Fruit fly (Drosophila melanogaster): ENCODE data around the gene t-cup.

t-cup gene

dm6 chr2L:12460767-12461739 is 36.1 kb downstream of the t-cup start (continued):
- TF ChIP-seq CG8359 (GFP tag; optimal IDR thresholded peaks at IDR 0.05; ENCODE audit: borderline replicate concordance) (peak; percentile 53), CG10979 (tag; optimal IDR thresholded peaks at IDR 0.05) (no peak), emc (GFP tag; optimal IDR thresholded peaks at IDR 0.05) (no peak), ase (GFP tag; IDR thresholded peaks at IDR 0.05) (no peak), CG6791 (GFP tag; IDR thresholded peaks at IDR 0.05; ENCODE audit: partially characterized antibody) (no peak), Opbp (GFP tag; IDR thresholded peaks at IDR 0.05; ENCODE audit: partially characterized antibody) (0 out of 3 replicates have a peak, but pooled peaks have one; percentile 22), peb (GFP tag; IDR thresholded peaks at IDR 0.05) (no peak), zen (tag; optimal IDR thresholded peaks at IDR 0.05) (peak; percentile 76), fd96Cb (tag; optimal IDR thresholded peaks at IDR 0.05) (no peak), CG1647 (GFP tag; optimal IDR thresholded peaks at IDR 0.05) (no peak), CG10565 (GFP tag; optimal IDR thresholded peaks at IDR 0.05) (no peak), CG4424 (GFP tag; optimal IDR thresholded peaks at IDR 0.05) (no peak), luna (GFP tag; optimal IDR thresholded peaks at IDR 0.05) (no peak), sug (tag; optimal IDR thresholded peaks at IDR 0.05) (peak; percentile 75), Rfx (GFP tag; IDR thresholded peaks at IDR 0.05) (peak; percentile 62; the same call in 1 of the 2 replicates), CG2889 (GFP tag; IDR thresholded peaks at IDR 0.05) (no peak), CG11093 (GFP tag; IDR thresholded peaks at IDR 0.05) (no peak), fru (optimal IDR thresholded peaks at IDR 0.05) (no peak), CG10267 (tag; optimal IDR thresholded peaks at IDR 0.05) (no peak), twi (tag; optimal IDR thresholded peaks at IDR 0.05) (peak; percentile 72), CG3726 (GFP tag; IDR thresholded peaks at IDR 0.05) (no peak), oc (tag; optimal IDR thresholded peaks at IDR 0.05) (peak; percentile 39), CG5245 (GFP tag; optimal IDR thresholded peaks at IDR 0.05) (no peak), fu2 (GFP tag; optimal IDR thresholded peaks at IDR 0.05) (no peak), jumu (GFP tag; optimal IDR thresholded peaks at IDR 0.05) (no peak), gro (GFP tag; optimal IDR thresholded peaks at IDR 0.05) (peak; percentile 47), CG7271 (tag; optimal IDR thresholded peaks at IDR 0.05) (peak; percentile 64), CG9797 (GFP tag; optimal IDR thresholded peaks at IDR 0.05) (no peak), al (GFP tag; IDR thresholded peaks at IDR 0.05) (no peak), lov (optimal IDR thresholded peaks at IDR 0.05) (no peak), lov (GFP tag; IDR thresholded peaks at IDR 0.05) (no peak), Jarid2 (GFP tag; optimal IDR thresholded peaks at IDR 0.05) (peak; percentile 88), CG4360 (GFP tag; IDR thresholded peaks at IDR 0.05) (peak; percentile 32; the same call in 1 of the 2 replicates), Eip74EF (GFP tag; optimal IDR thresholded peaks at IDR 0.05) (peak in 1 of 2 experiments; percentile 59), unc-4 (GFP tag; IDR thresholded peaks at IDR 0.05; ENCODE audit: partially characterized antibody) (peak; percentile 29; the same call in 1 of the 2 replicates), Ets65A (GFP tag) (no peak), CG11560 (tag; IDR thresholded peaks at IDR 0.05) (no peak), row (GFP tag; IDR thresholded peaks at IDR 0.05) (0 out of 3 replicates have a peak, but pooled peaks have one; percentile 22), sima (GFP tag; optimal IDR thresholded peaks at IDR 0.05) (no peak), pho (GFP tag; optimal IDR thresholded peaks at IDR 0.05) (peak; percentile 35), CG18476 (GFP tag; optimal IDR thresholded peaks at IDR 0.05) (no peak), CG13775 (GFP tag; optimal IDR thresholded peaks at IDR 0.05) (peak; percentile 8), CG1529 (GFP tag; optimal IDR thresholded peaks at IDR 0.05) (peak; percentile 47), CoRest (tag; optimal IDR thresholded peaks at IDR 0.05) (peak; percentile 28), CG10462 (GFP tag; optimal IDR thresholded peaks at IDR 0.05) (peak; percentile 25), HHEX (GFP tag; optimal IDR thresholded peaks at IDR 0.05) (peak; percentile 75), pnt (GFP tag; optimal IDR thresholded peaks at IDR 0.05) (peak; percentile 1), CG9437 (GFP tag; optimal IDR thresholded peaks at IDR 0.05) (no peak), CG11085 (GFP tag; IDR thresholded peaks at IDR 0.05) (no peak)
